Worm (Caenorhabditis elegans) whole organism, L2 larva: ENCODE results near the gene sid-1.

Experiments used
- C34F6.9 ChIP-seq: fragments of 150-350 bp; optimal IDR thresholded peaks from 2 replicates; lab custom pipeline; 2014; ENCODE audit warnings: missing biosample characterization, missing genetic modification characterization
- F13H6.1 ChIP-seq: sonication (generic microtip); optimal IDR thresholded peaks from 2 replicates; lab custom pipeline; 2016; ENCODE audit warnings: missing genetic modification characterization, missing compliant biosample characterization
- R02D3.7 ChIP-seq: fragments of 150-350 bp; optimal IDR thresholded peaks from 2 replicates; lab custom pipeline; 2014; ENCODE audit warnings: missing biosample characterization, missing genetic modification characterization
- Y55F3AM.14 ChIP-seq: fragments of 200-800 bp; sonication (Bioruptor generic); optimal IDR thresholded peaks from 2 replicates; lab custom pipeline; 2018; ENCODE audit warnings: mild to moderate bottlenecking, missing genetic modification characterization, missing compliant biosample characterization
- ZK546.5 ChIP-seq: sonication (generic microtip); optimal IDR thresholded peaks from 2 replicates; lab custom pipeline; 2017; ENCODE audit warnings: missing biosample characterization, missing genetic modification characterization
- aly-2 ChIP-seq: fragments of 150-350 bp; optimal IDR thresholded peaks from 2 replicates; lab custom pipeline; 2014; ENCODE audit warnings: missing biosample characterization, missing genetic modification characterization
- ama-1 ChIP-seq: fragments of 150-350 bp; optimal IDR thresholded peaks from 2 replicates; lab custom pipeline; 2018; ENCODE audit warnings: inconsistent platforms
- blmp-1 ChIP-seq: sonication (generic microtip); optimal IDR thresholded peaks from 2 replicates; lab custom pipeline; 2017; ENCODE audit warnings: missing genetic modification characterization, mild to moderate bottlenecking, missing compliant biosample characterization, antibody characterized with exemption, moderate library complexity; ENCODE audit not compliant: insufficient read depth
- ceh-16 ChIP-seq: fragments of 150-350 bp; optimal IDR thresholded peaks from 2 replicates; lab custom pipeline; 2014; ENCODE audit warnings: missing biosample characterization, missing genetic modification characterization
- dmd-4 ChIP-seq: sonication (generic microtip); optimal IDR thresholded peaks from 2 replicates; lab custom pipeline; 2017; ENCODE audit warnings: missing biosample characterization, missing genetic modification characterization
- elt-3 ChIP-seq: sonication (generic microtip); optimal IDR thresholded peaks from 2 replicates; lab custom pipeline; 2017; ENCODE audit warnings: missing biosample characterization, missing genetic modification characterization
- fos-1 ChIP-seq: fragments of 150-350 bp; optimal IDR thresholded peaks from 2 replicates; lab custom pipeline; 2014; ENCODE audit warnings: missing biosample characterization, missing genetic modification characterization
- gmeb-1 ChIP-seq: fragments of 150-350 bp; optimal IDR thresholded peaks from 2 replicates; lab custom pipeline; 2014; ENCODE audit warnings: missing biosample characterization, missing genetic modification characterization
- lin-11 ChIP-seq: fragments of 150-350 bp; sonication (generic microtip); optimal IDR thresholded peaks from 2 replicates; lab custom pipeline; 2014; ENCODE audit warnings: missing biosample characterization, missing genetic modification characterization, inconsistent platforms, mixed read lengths
- lin-13 ChIP-seq: fragments of 150-350 bp; optimal IDR thresholded peaks from 2 replicates; lab custom pipeline; 2014; ENCODE audit warnings: missing biosample characterization, missing genetic modification reagents, missing genetic modification characterization
- lsy-2 ChIP-seq, 2 experiments: fragments of 150-350 bp in 1 of 2; sonication (generic microtip) in 1 of 2; optimal IDR thresholded peaks; 2 replicates each; lab custom pipeline; 2014 to 2017; ENCODE audit warnings: missing biosample characterization in 2 of 2, missing genetic modification characterization in 2 of 2
- mab-5 ChIP-seq: fragments of 150-350 bp; optimal IDR thresholded peaks from 2 replicates; lab custom pipeline; 2014; ENCODE audit warnings: missing biosample characterization, missing genetic modification characterization
- nhr-11 ChIP-seq: fragments of 150-350 bp; optimal IDR thresholded peaks from 2 replicates; lab custom pipeline; 2014; ENCODE audit warnings: missing biosample characterization, missing genetic modification characterization
- nhr-129 ChIP-seq: fragments of 150-350 bp; optimal IDR thresholded peaks from 2 replicates; lab custom pipeline; 2014; ENCODE audit warnings: missing biosample characterization, missing genetic modification characterization
- nhr-21 ChIP-seq: fragments of 150-350 bp; optimal IDR thresholded peaks from 2 replicates; lab custom pipeline; 2014; ENCODE audit warnings: missing biosample characterization, missing genetic modification characterization
- nhr-23 ChIP-seq: fragments of 150-350 bp; optimal IDR thresholded peaks from 2 replicates; lab custom pipeline; 2014; ENCODE audit warnings: missing biosample characterization, missing genetic modification reagents, missing genetic modification characterization
- nhr-237 ChIP-seq: fragments of 150-350 bp; optimal IDR thresholded peaks from 2 replicates; lab custom pipeline; 2014; ENCODE audit warnings: missing biosample characterization, missing genetic modification characterization
- nhr-25 ChIP-seq: fragments of 150-350 bp; sonication (generic microtip); optimal IDR thresholded peaks from 3 replicates; lab custom pipeline; 2014; ENCODE audit warnings: missing biosample characterization, missing genetic modification characterization
- nhr-6 ChIP-seq: fragments of 150-350 bp; optimal IDR thresholded peaks from 2 replicates; lab custom pipeline; 2014; ENCODE audit warnings: missing biosample characterization, missing genetic modification characterization
- nhr-77 ChIP-seq: fragments of 150-350 bp; optimal IDR thresholded peaks from 2 replicates; lab custom pipeline; 2014; ENCODE audit warnings: missing biosample characterization, missing genetic modification characterization
- peb-1 ChIP-seq: fragments of 150-350 bp; optimal IDR thresholded peaks from 2 replicates; lab custom pipeline; 2014; ENCODE audit warnings: missing biosample characterization, missing genetic modification characterization
- sem-4 ChIP-seq: fragments of 150-350 bp; optimal IDR thresholded peaks from 2 replicates; lab custom pipeline; 2014; ENCODE audit warnings: missing biosample characterization, missing genetic modification reagents, missing genetic modification characterization
- skn-1 ChIP-seq: sonication (generic microtip); optimal IDR thresholded peaks from 2 replicates; lab custom pipeline; 2017; ENCODE audit warnings: missing biosample characterization, missing genetic modification characterization
- sma-3 ChIP-seq: sonication (generic microtip); optimal IDR thresholded peaks from 2 replicates; lab custom pipeline; 2016; ENCODE audit warnings: missing genetic modification reagents, missing genetic modification characterization, missing compliant biosample characterization
- sma-9 ChIP-seq, 2 experiments: fragments of 150-350 bp in 1 of 2; sonication (generic microtip) in 1 of 2; optimal IDR thresholded peaks; 2 replicates each; lab custom pipeline; 2014 to 2016; ENCODE audit warnings: missing genetic modification characterization in 2 of 2, mild to moderate bottlenecking in 1 of 2, missing biosample characterization in 1 of 2, missing compliant biosample characterization in 1 of 2, missing genetic modification reagents in 1 of 2, moderate library complexity in 1 of 2
- unc-55 ChIP-seq: fragments of 150-350 bp; sonication (generic microtip); optimal IDR thresholded peaks from 3 replicates; lab custom pipeline; 2014; ENCODE audit warnings: missing biosample characterization, missing genetic modification reagents, missing genetic modification characterization
- unc-62 ChIP-seq: fragments of 150-350 bp; optimal IDR thresholded peaks from 2 replicates; lab custom pipeline; 2014; ENCODE audit warnings: missing biosample characterization, missing genetic modification reagents, missing genetic modification characterization
- ztf-4 ChIP-seq: fragments of 150-350 bp; optimal IDR thresholded peaks from 2 replicates; lab custom pipeline; 2014; ENCODE audit warnings: missing biosample characterization, missing genetic modification characterization

sid-1 gene

ce11 chrV:5089497-5090134 is 30.2 kb upstream of the sid-1 start, which contains the start of gene glb-32:
Gene glb-32 (minus strand): TSS chrV:5089547.
- TF ChIP-seq blmp-1: no peak
- TF ChIP-seq nhr-21 (tag; lab: Kevin White, UChicago): no peak
- TF ChIP-seq unc-55 (GFP tag; lab: Kevin White, UChicago): peak; percentile 35
- peak in 1 of 2 experiments; percentile 7 for TF ChIP-seq lsy-2 (tag; optimal IDR thresholded peaks at IDR 0.05; lab: Kevin White, UChicago)
- peak; percentile 48 for TF ChIP-seq sem-4 (tag; lab: Kevin White, UChicago)

- TF ChIP-seq F13H6.1 (no peak), dmd-4 (no peak), ama-1 (lab: Kevin White, UChicago) (no peak), lsy-2 (tag; optimal IDR thresholded peaks at IDR 0.05; lab: Kevin White, UChicago) (peak in 1 of 2 experiments; percentile 12), mab-5 (no peak)
- TF ChIP-seq, all 48 proteins: peak for 1
Observed at ce11 chrV:5090386-5090785, 29.4 kb upstream of the sid-1 start.

- TF ChIP-seq sma-3 (GFP tag; lab: Kevin White, UChicago) (no peak), gmeb-1 (tag; lab: Kevin White, UChicago) (no peak), Y55F3AM.14 (GFP tag; lab: Kevin White, UChicago) (no peak), lin-13 (no peak), nhr-23 (tag; lab: Kevin White, UChicago) (no peak), unc-62 (no peak), nhr-129 (tag; lab: Kevin White, UChicago) (no peak), elt-3 (no peak), blmp-1 (no peak), nhr-25 (tag; lab: Kevin White, UChicago) (no peak), nhr-6 (no peak), nhr-21 (tag; lab: Kevin White, UChicago) (no peak), lin-11 (tag; lab: Kevin White, UChicago) (no peak), ama-1 (lab: Kevin White, UChicago) (no peak), ztf-4 (tag; lab: Kevin White, UChicago) (no peak), lsy-2 (tag; optimal IDR thresholded peaks at IDR 0.05; lab: Kevin White, UChicago) (no peak), F13H6.1 (no peak)
- TF ChIP-seq, all 48 proteins: peak for 0
Observed at ce11 chrV:5097035-5097434, 22.7 kb upstream of the sid-1 start, which contains the start of gene C04F5.2. Gene C04F5.2 (minus strand): TSS chrV:5097135.

ce11 chrV:5098925-5099324 is 20.8 kb upstream of the sid-1 start, which contains the start of gene unc-46:
Gene unc-46 (minus strand): TSS chrV:5099025.
- TF ChIP-seq fos-1 (tag; lab: Kevin White, UChicago) (no peak), nhr-77 (tag; lab: Kevin White, UChicago) (no peak), lsy-2 (tag; optimal IDR thresholded peaks at IDR 0.05; lab: Kevin White, UChicago) (no peak), ama-1 (lab: Kevin White, UChicago) (no peak), ZK546.5 (tag; lab: Kevin White, UChicago) (no peak), skn-1 (tag; lab: Kevin White, UChicago) (no peak)

ce11 chrV:5102017-5102416 is 17.8 kb upstream of the sid-1 start, which contains the start of gene srab-1:
Gene srab-1 (minus strand): TSS chrV:5102117.
- TF ChIP-seq nhr-11 (tag; lab: Kevin White, UChicago): no peak
- TF ChIP-seq nhr-25 (tag; lab: Kevin White, UChicago): no peak
- no peak for TF ChIP-seq gmeb-1 (tag; lab: Kevin White, UChicago)
- TF ChIP-seq lsy-2 (tag; optimal IDR thresholded peaks at IDR 0.05; lab: Kevin White, UChicago): no peak
- TF ChIP-seq nhr-23 (tag; lab: Kevin White, UChicago): no peak
- no peak for TF ChIP-seq aly-2 (tag; lab: Kevin White, UChicago)
- TF ChIP-seq nhr-237 (tag; lab: Kevin White, UChicago): no peak
- no peak for TF ChIP-seq ama-1 (lab: Kevin White, UChicago)
- no peak for TF ChIP-seq R02D3.7 (tag; lab: Kevin White, UChicago)
- TF ChIP-seq ceh-16 (tag; lab: Kevin White, UChicago): no peak
- TF ChIP-seq C34F6.9: no peak
- no peak for TF ChIP-seq peb-1 (tag; lab: Kevin White, UChicago)
- no peak for TF ChIP-seq elt-3
- no peak for TF ChIP-seq sma-9 (GFP tag; optimal IDR thresholded peaks at IDR 0.05; lab: Kevin White, UChicago)
- no peak for TF ChIP-seq sma-9 (tag; optimal IDR thresholded peaks at IDR 0.05; lab: Kevin White, UChicago)
- TF ChIP-seq ZK546.5 (tag; lab: Kevin White, UChicago): no peak
- TF ChIP-seq dmd-4: no peak
- no peak for TF ChIP-seq nhr-21 (tag; lab: Kevin White, UChicago)
